Worm (Caenorhabditis elegans) whole organism, late embryonic: ENCODE data around the gene grp-1.

ENCODE experiments used
- C08G9.2 ChIP-seq: sonication (generic microtip); optimal IDR thresholded peaks from 2 replicates; lab custom pipeline; 2016; ENCODE audit warnings: mild to moderate bottlenecking, missing genetic modification characterization, moderate library complexity, missing compliant biosample characterization
- C38D4.7 ChIP-seq: fragments of 200-800 bp; sonication (Bioruptor generic); optimal IDR thresholded peaks from 2 replicates; lab custom pipeline; 2018; ENCODE audit warnings: mild to moderate bottlenecking, missing genetic modification characterization, moderate library complexity, missing compliant biosample characterization
- K02D7.2 ChIP-seq: sonication (generic microtip); optimal IDR thresholded peaks from 2 replicates; lab custom pipeline; 2017; ENCODE audit warnings: mild to moderate bottlenecking, missing genetic modification characterization, missing compliant biosample characterization
- K09A11.1 ChIP-seq: sonication (generic microtip); optimal IDR thresholded peaks from 2 replicates; lab custom pipeline; 2017; ENCODE audit warnings: antibody characterized with exemption, mild to moderate bottlenecking, missing genetic modification characterization, missing compliant biosample characterization; ENCODE audit not compliant: insufficient read depth
- Y22D7AL.16 ChIP-seq: sonication (generic microtip); optimal IDR thresholded peaks from 2 replicates; lab custom pipeline; 2016; ENCODE audit warnings: missing genetic modification characterization, missing compliant biosample characterization
- ama-1 ChIP-seq: fragments of 150-350 bp; optimal IDR thresholded peaks from 2 replicates; lab custom pipeline; 2014
- ceh-18 ChIP-seq: sonication (generic microtip); optimal IDR thresholded peaks from 2 replicates; lab custom pipeline; 2016; ENCODE audit warnings: missing genetic modification characterization, missing compliant biosample characterization
- ceh-2 ChIP-seq: sonication (generic microtip); optimal IDR thresholded peaks from 2 replicates; lab custom pipeline; 2016; ENCODE audit warnings: missing genotype, missing genetic modification characterization, missing compliant biosample characterization
- ceh-22 ChIP-seq: sonication (generic microtip); optimal IDR thresholded peaks from 2 replicates; lab custom pipeline; 2017; ENCODE audit warnings: missing biosample characterization, missing genetic modification characterization
- ceh-24 ChIP-seq: sonication (generic microtip); optimal IDR thresholded peaks from 2 replicates; lab custom pipeline; 2016; ENCODE audit warnings: mild to moderate bottlenecking, missing genetic modification characterization, missing compliant biosample characterization
- ceh-30 ChIP-seq: fragments of 150-350 bp; optimal IDR thresholded peaks from 2 replicates; lab custom pipeline; 2014; ENCODE audit warnings: missing biosample characterization, missing genetic modification characterization
- ceh-31 ChIP-seq: sonication (generic microtip); optimal IDR thresholded peaks from 2 replicates; lab custom pipeline; 2016; ENCODE audit warnings: missing genetic modification characterization, missing compliant biosample characterization
- ceh-34 ChIP-seq: sonication (generic microtip); optimal IDR thresholded peaks from 2 replicates; lab custom pipeline; 2016; ENCODE audit warnings: mild to moderate bottlenecking, missing genetic modification characterization, missing compliant biosample characterization
- ceh-45 ChIP-seq: fragments of 200-800 bp; sonication (Bioruptor generic); IDR thresholded peaks from 2 replicates; pipeline ENCODE4 v1.3.6; 2022; ENCODE audit warnings: missing genetic modification reagents, missing genetic modification characterization, missing compliant biosample characterization
- ceh-6 ChIP-seq: fragments of 200-800 bp; sonication (Bioruptor generic); optimal IDR thresholded peaks from 2 replicates; lab custom pipeline; 2018; ENCODE audit warnings: mild to moderate bottlenecking, missing genetic modification characterization, missing compliant biosample characterization
- dmd-4 ChIP-seq: sonication (generic microtip); optimal IDR thresholded peaks from 2 replicates; lab custom pipeline; 2016; ENCODE audit warnings: borderline replicate concordance, missing genetic modification characterization, missing compliant biosample characterization
- dve-1 ChIP-seq: sonication (generic microtip); optimal IDR thresholded peaks from 2 replicates; lab custom pipeline; 2017; ENCODE audit warnings: antibody characterized with exemption, mild to moderate bottlenecking, missing genetic modification characterization, missing compliant biosample characterization
- elt-2 ChIP-seq: sonication (generic microtip); optimal IDR thresholded peaks from 2 replicates; lab custom pipeline; 2016; ENCODE audit warnings: missing genetic modification reagents, missing genetic modification characterization, missing compliant biosample characterization
- elt-4 ChIP-seq: sonication (generic microtip); optimal IDR thresholded peaks from 2 replicates; lab custom pipeline; 2016; ENCODE audit warnings: missing genetic modification characterization, missing compliant biosample characterization
- eyg-1 ChIP-seq: sonication (generic microtip); optimal IDR thresholded peaks from 2 replicates; lab custom pipeline; 2016; ENCODE audit warnings: missing genotype, missing genetic modification characterization, missing compliant biosample characterization
- fkh-6 ChIP-seq: sonication (generic microtip); optimal IDR thresholded peaks from 2 replicates; lab custom pipeline; 2016; ENCODE audit warnings: missing genetic modification characterization, missing compliant biosample characterization
- gmeb-2 ChIP-seq: sonication (generic microtip); optimal IDR thresholded peaks from 2 replicates; lab custom pipeline; 2016; ENCODE audit warnings: missing genetic modification characterization, inconsistent platforms, missing compliant biosample characterization
- hlh-15 ChIP-seq: sonication (generic microtip); optimal IDR thresholded peaks from 2 replicates; lab custom pipeline; 2016; ENCODE audit warnings: missing genetic modification characterization, missing compliant biosample characterization
- hlh-8 ChIP-seq: sonication (generic microtip); optimal IDR thresholded peaks from 2 replicates; lab custom pipeline; 2016; ENCODE audit warnings: missing genotype, missing genetic modification characterization, missing compliant biosample characterization
- lin-11 ChIP-seq: fragments of 200-800 bp; sonication (Bioruptor generic); optimal IDR thresholded peaks from 2 replicates; lab custom pipeline; 2018; ENCODE audit warnings: mild to moderate bottlenecking, missing genetic modification characterization, missing compliant biosample characterization
- mec-3 ChIP-seq: sonication (generic microtip); optimal IDR thresholded peaks from 2 replicates; lab custom pipeline; 2016; ENCODE audit warnings: borderline replicate concordance, missing genetic modification characterization, missing compliant biosample characterization
- nfya-1 ChIP-seq: sonication (generic microtip); optimal IDR thresholded peaks from 2 replicates; lab custom pipeline; 2017; ENCODE audit warnings: missing genetic modification characterization, mild to moderate bottlenecking, missing compliant biosample characterization, antibody characterized with exemption, moderate library complexity
- nhr-11 ChIP-seq: fragments of 150-350 bp; optimal IDR thresholded peaks from 2 replicates; lab custom pipeline; 2014; ENCODE audit warnings: missing biosample characterization, missing genetic modification characterization
- odd-2 ChIP-seq: sonication (generic microtip); optimal IDR thresholded peaks from 2 replicates; lab custom pipeline; 2017; ENCODE audit warnings: antibody characterized with exemption, mild to moderate bottlenecking, missing genetic modification characterization, missing compliant biosample characterization
- pat-9 ChIP-seq: fragments of 200-800 bp; sonication (Bioruptor generic); optimal IDR thresholded peaks from 2 replicates; lab custom pipeline; 2018; ENCODE audit warnings: mild to moderate bottlenecking, missing genetic modification characterization, moderate library complexity, missing compliant biosample characterization
- pax-1 ChIP-seq: fragments of 150-350 bp; optimal IDR thresholded peaks from 2 replicates; lab custom pipeline; 2014; ENCODE audit warnings: missing biosample characterization, missing genetic modification characterization
- pha-4 ChIP-seq: fragments of 150-350 bp; optimal IDR thresholded peaks from 2 replicates; lab custom pipeline; 2018; ENCODE audit warnings: missing biosample characterization, missing genetic modification reagents, missing genetic modification characterization
- rnt-1 ChIP-seq: sonication (generic microtip); optimal IDR thresholded peaks from 2 replicates; lab custom pipeline; 2016; ENCODE audit warnings: missing genetic modification characterization, missing compliant biosample characterization
- sox-2 ChIP-seq: fragments of 200-800 bp; sonication (Bioruptor generic); IDR thresholded peaks from 2 replicates; pipeline ENCODE4 v1.3.6; 2022; ENCODE audit warnings: missing genetic modification reagents, missing genetic modification characterization, missing compliant biosample characterization
- syd-9 ChIP-seq: sonication (generic microtip); optimal IDR thresholded peaks from 2 replicates; lab custom pipeline; 2016; ENCODE audit warnings: mild to moderate bottlenecking, missing genetic modification characterization, moderate library complexity, missing compliant biosample characterization
- tbx-2 ChIP-seq: sonication (generic microtip); optimal IDR thresholded peaks from 2 replicates; lab custom pipeline; 2016; ENCODE audit warnings: missing genetic modification characterization, missing compliant biosample characterization
- unc-3 ChIP-seq, 2 experiments: fragments of 200-800 bp in 1 of 2; sonication (Bioruptor generic) in 1 of 2; sonication (generic microtip) in 1 of 2; conservative IDR thresholded peaks in 1 of 2; optimal IDR thresholded peaks in 1 of 2; 2 replicates each; pipeline versions ENCODE4 v1.3.6 to Lab custom; 2016 to 2022; ENCODE audit warnings: missing compliant biosample characterization in 2 of 2, missing genetic modification characterization in 2 of 2, missing genetic modification reagents in 1 of 2
- unc-42 ChIP-seq: sonication (generic microtip); optimal IDR thresholded peaks from 2 replicates; lab custom pipeline; 2016; ENCODE audit warnings: missing genotype, missing genetic modification characterization, missing compliant biosample characterization
- unc-55 ChIP-seq: sonication (generic microtip); optimal IDR thresholded peaks from 2 replicates; lab custom pipeline; 2017; ENCODE audit warnings: missing biosample characterization, missing genetic modification reagents, missing genetic modification characterization
- unc-86 ChIP-seq: sonication (generic microtip); optimal IDR thresholded peaks from 2 replicates; lab custom pipeline; 2016; ENCODE audit warnings: missing genetic modification characterization, missing compliant biosample characterization
- zip-5 ChIP-seq: sonication (generic microtip); optimal IDR thresholded peaks from 2 replicates; lab custom pipeline; 2016; ENCODE audit warnings: missing genetic modification characterization, missing compliant biosample characterization
- ztf-16 ChIP-seq: sonication (generic microtip); optimal IDR thresholded peaks from 2 replicates; lab custom pipeline; 2017; ENCODE audit warnings: missing genetic modification characterization, missing compliant biosample characterization

Gene grp-1

ce11 chrIII:8121132-8121531 is 35.6 kb downstream of the grp-1 start, which contains the start of gene gei-8:
TSS of gene gei-8 (minus strand) at chrIII:8121232.
- no peak for TF ChIP-seq ceh-6
- TF ChIP-seq unc-55 (GFP tag; lab: Kevin White, UChicago): no peak
- no peak for TF ChIP-seq nhr-11 (tag; lab: Kevin White, UChicago)
- no peak for TF ChIP-seq unc-42
- no peak for TF ChIP-seq mec-3
- no peak for TF ChIP-seq hlh-8 (tag; lab: Kevin White, UChicago)
- TF ChIP-seq elt-2 (tag; lab: Kevin White, UChicago): no peak
- no peak for TF ChIP-seq elt-4 (tag; lab: Kevin White, UChicago)
- no peak for TF ChIP-seq ceh-30 (tag; lab: Kevin White, UChicago)
- no peak for TF ChIP-seq ceh-18 (tag; lab: Kevin White, UChicago)
- no peak for TF ChIP-seq pax-1 (tag; lab: Kevin White, UChicago)
- TF ChIP-seq ztf-16 (tag; lab: Kevin White, UChicago): no peak
- TF ChIP-seq C08G9.2 (tag; lab: Kevin White, UChicago): no peak
- TF ChIP-seq ceh-24 (tag; lab: Kevin White, UChicago): no peak
- no peak for TF ChIP-seq pha-4 (tag; lab: Kevin White, UChicago)

ce11 chrIII:8121923-8122322 is 36.4 kb downstream of the grp-1 start:
- no peak for TF ChIP-seq gmeb-2 (tag; lab: Kevin White, UChicago)

ce11 chrIII:8124323-8124722 is 38.8 kb downstream of the grp-1 start:
- TF ChIP-seq ceh-2 (tag; lab: Kevin White, UChicago) (no peak), pax-1 (tag; lab: Kevin White, UChicago) (peak; percentile 66), rnt-1 (peak; percentile 17), sox-2 (peak; percentile 7; the same call in 1 of the 2 replicates), ceh-31 (tag; lab: Kevin White, UChicago) (peak; percentile 46), nfya-1 (peak; percentile 71), Y22D7AL.16 (tag; lab: Kevin White, UChicago) (no peak), tbx-2 (tag; lab: Kevin White, UChicago) (peak; percentile 13), unc-42 (peak; percentile 41)

- TF ChIP-seq ceh-34 (tag; lab: Kevin White, UChicago): no peak
- no peak for TF ChIP-seq ama-1 (lab: Kevin White, UChicago)
- no peak for TF ChIP-seq unc-86 (tag; lab: Kevin White, UChicago)
- TF ChIP-seq nhr-11 (tag; lab: Kevin White, UChicago): no peak
- TF ChIP-seq ceh-22 (tag; lab: Kevin White, UChicago): no peak
- TF ChIP-seq C38D4.7 (GFP tag; lab: Kevin White, UChicago): no peak
- TF ChIP-seq hlh-15 (tag; lab: Kevin White, UChicago): no peak
- peak; percentile 18 for TF ChIP-seq elt-2 (tag; lab: Kevin White, UChicago)
- no peak for TF ChIP-seq unc-3 (GFP tag; conservative IDR thresholded peaks at IDR 0.05; lab: Robert Waterston, UW)
- no peak for TF ChIP-seq unc-3 (tag; optimal IDR thresholded peaks at IDR 0.05; lab: Kevin White, UChicago)
- peak; percentile 30 for TF ChIP-seq tbx-2 (tag; lab: Kevin White, UChicago)
- TF ChIP-seq lin-11 (tag; lab: Kevin White, UChicago): no peak
- TF ChIP-seq dve-1 (tag; lab: Kevin White, UChicago): peak; percentile 10
- no peak for TF ChIP-seq unc-42
- no peak for TF ChIP-seq hlh-8 (tag; lab: Kevin White, UChicago)
- no peak for TF ChIP-seq dmd-4 (tag; lab: Kevin White, UChicago)
- TF ChIP-seq ceh-45 (GFP tag; lab: Robert Waterston, UW): no peak
- no peak for TF ChIP-seq ceh-31 (tag; lab: Kevin White, UChicago)
- peak; percentile 63 for TF ChIP-seq nfya-1
- TF ChIP-seq mec-3: no peak
- TF ChIP-seq K02D7.2 (tag; lab: Kevin White, UChicago): no peak
- TF ChIP-seq rnt-1: no peak
- TF ChIP-seq odd-2 (tag; lab: Kevin White, UChicago): no peak
- no peak for TF ChIP-seq zip-5 (tag; lab: Kevin White, UChicago)
- TF ChIP-seq fkh-6: no peak
- no peak for TF ChIP-seq syd-9 (tag; lab: Kevin White, UChicago)
- TF ChIP-seq K09A11.1 (tag; lab: Kevin White, UChicago): no peak
- no peak for TF ChIP-seq pat-9
- TF ChIP-seq ceh-6: no peak
- TF ChIP-seq eyg-1 (tag; lab: Kevin White, UChicago): no peak
- no peak for TF ChIP-seq ceh-18 (tag; lab: Kevin White, UChicago)
These were observed 39.7 kb downstream of the grp-1 start for ce11 chrIII:8125234-8125633.
